Worm (Caenorhabditis elegans): ENCODE results near the gene spp-5.
"Not testable (repeated sequence)": the region's sequence is repeated elsewhere in the genome, so short reads cannot be mapped to it uniquely, and the experiment has no call there.

DNA sequence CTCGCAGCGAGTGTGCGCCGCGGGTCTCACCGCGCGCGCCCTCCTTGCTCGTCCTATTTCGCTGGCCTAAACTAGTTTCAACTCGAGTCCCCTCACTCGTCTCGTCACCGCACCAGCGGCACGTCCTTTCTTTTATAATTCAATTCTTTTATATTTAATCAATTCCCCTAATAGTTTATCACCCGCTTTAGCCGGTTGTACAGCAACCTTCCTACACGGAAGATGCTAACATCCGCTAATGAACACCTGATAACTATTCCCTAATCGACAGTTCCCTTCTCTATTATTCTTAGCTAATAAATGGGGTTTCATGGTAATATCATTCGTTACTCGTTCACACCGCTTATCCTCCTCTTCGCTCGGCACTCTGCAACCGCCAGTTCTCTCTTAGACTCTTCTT is 45.1 kb upstream of the spp-5 start, which contains the start of gene C56G3.2:
- TF ChIP-seq ztf-4 (tag; optimal IDR thresholded peaks at IDR 0.05); dmd-4 (tag; optimal IDR thresholded peaks at IDR 0.05); mdl-1 (tag; optimal IDR thresholded peaks at IDR 0.05); mab-5 (tag; optimal IDR thresholded peaks at IDR 0.05); nhr-25 (tag; optimal IDR thresholded peaks at IDR 0.05); ztf-1 (GFP tag; conservative IDR thresholded peaks at IDR 0.05); ceh-82 (tag; optimal IDR thresholded peaks at IDR 0.05); skn-1 (tag; optimal IDR thresholded peaks at IDR 0.05); F13H6.1 (tag; optimal IDR thresholded peaks at IDR 0.05): not testable (repeated sequence)
